Worm (Caenorhabditis elegans) whole organism, L2 larva: Measurements from ENCODE around the gene dnj-25.

Source experiments
- alr-1 ChIP-seq: fragments of 150-350 bp; optimal IDR thresholded peaks from 2 replicates; lab custom pipeline; 2014; ENCODE audit warnings: missing biosample characterization, missing genetic modification characterization
- dmd-4 ChIP-seq: sonication (generic microtip); optimal IDR thresholded peaks from 2 replicates; lab custom pipeline; 2017; ENCODE audit warnings: missing biosample characterization, missing genetic modification characterization
- elt-1 ChIP-seq: fragments of 150-350 bp; optimal IDR thresholded peaks from 2 replicates; lab custom pipeline; 2014; ENCODE audit warnings: missing biosample characterization, missing genetic modification characterization
- fos-1 ChIP-seq: fragments of 150-350 bp; optimal IDR thresholded peaks from 2 replicates; lab custom pipeline; 2014; ENCODE audit warnings: missing biosample characterization, missing genetic modification characterization
- mdl-1 ChIP-seq, 2 experiments: fragments of 150-350 bp in 1 of 2; sonication (generic microtip) in 1 of 2; optimal IDR thresholded peaks; 2 replicates each; lab custom pipeline; 2017; ENCODE audit warnings: missing biosample characterization in 2 of 2, missing genetic modification characterization in 2 of 2
- nhr-77 ChIP-seq: fragments of 150-350 bp; optimal IDR thresholded peaks from 2 replicates; lab custom pipeline; 2014; ENCODE audit warnings: missing biosample characterization, missing genetic modification characterization
- snpc-4 ChIP-seq: fragments of 150-350 bp; optimal IDR thresholded peaks from 2 replicates; lab custom pipeline; 2014; ENCODE audit warnings: missing biosample characterization, missing genetic modification characterization
- ztf-11 ChIP-seq: sonication (generic microtip); optimal IDR thresholded peaks from 2 replicates; lab custom pipeline; 2017; ENCODE audit warnings: missing biosample characterization, missing genetic modification characterization

- no peak for TF ChIP-seq nhr-77
- peak; percentile 73 for TF ChIP-seq snpc-4 (tag; lab: Kevin White, UChicago)
- TF ChIP-seq mdl-1 (tag; optimal IDR thresholded peaks at IDR 0.05; lab: Kevin White, UChicago), result no peak
- no peak for TF ChIP-seq fos-1 (tag; lab: Kevin White, UChicago)
- no peak for TF ChIP-seq dmd-4 (tag; lab: Kevin White, UChicago)
- no peak for TF ChIP-seq alr-1 (tag; lab: Kevin White, UChicago)
- TF ChIP-seq elt-1 (tag; lab: Kevin White, UChicago), result no peak
- TF ChIP-seq ztf-11 (tag; lab: Kevin White, UChicago), result no peak
Observed at ce11 chrV:20790011-20790410, 45.9 kb upstream of the dnj-25 start, which contains the start of gene Y44A6D.1.
